Fruit fly (Drosophila melanogaster) whole organism, pupa: ENCODE data around the gene IFT54.

Source experiments
- CG10348 ChIP-seq: fragments of 200-800 bp; sonication (Bioruptor generic); IDR thresholded peaks from 2 replicates; pipeline ENCODE4 v1.3.6; 2022; ENCODE audit warnings: missing biosample characterization, missing genetic modification characterization
- CG12605 ChIP-seq: fragments of 200-800 bp; sonication (Bioruptor generic); IDR thresholded peaks from 2 replicates; pipeline ENCODE4 v1.3.6; 2022; ENCODE audit warnings: missing biosample characterization, missing genetic modification characterization
- CG13204 ChIP-seq: fragments of 200-800 bp; sonication (Bioruptor generic); optimal IDR thresholded peaks from 2 replicates; lab custom pipeline; 2018; ENCODE audit warnings: missing biosample characterization, mild to moderate bottlenecking, missing genetic modification characterization, moderate library complexity
- CG14655 ChIP-seq: fragments of 200-800 bp; sonication (Bioruptor generic); optimal IDR thresholded peaks from 3 replicates; lab custom pipeline; 2017; ENCODE audit warnings: mild to moderate bottlenecking, missing biosample characterization, missing genetic modification reagents, missing genetic modification characterization
- CG15710 ChIP-seq: fragments of 200-800 bp; sonication (Bioruptor generic); optimal IDR thresholded peaks from 2 replicates; lab custom pipeline; 2018; ENCODE audit warnings: missing biosample characterization, mild to moderate bottlenecking, missing genetic modification characterization, moderate library complexity
- CG17806 ChIP-seq: fragments of 200-800 bp; sonication (Bioruptor generic); optimal IDR thresholded peaks from 2 replicates; lab custom pipeline; 2018; ENCODE audit warnings: missing biosample characterization, mild to moderate bottlenecking, missing genetic modification characterization, moderate library complexity
- CG32121 ChIP-seq: fragments of 200-800 bp; sonication (Bioruptor generic); IDR thresholded peaks from 2 replicates; pipeline ENCODE4 v1.3.6; 2022; ENCODE audit warnings: missing biosample characterization, missing genetic modification characterization
- CG34367 ChIP-seq: fragments of 200-800 bp; sonication (Bioruptor generic); optimal IDR thresholded peaks from 2 replicates; lab custom pipeline; 2018; ENCODE audit warnings: missing biosample characterization, mild to moderate bottlenecking, missing genetic modification characterization
- CG4496 ChIP-seq: fragments of 200-800 bp; sonication (Bioruptor generic); IDR thresholded peaks from 3 replicates; pipeline ENCODE4 v1.3.6; 2022; ENCODE audit warnings: missing biosample characterization, missing genetic modification characterization
- CG8159 ChIP-seq: fragments of 200-800 bp; sonication (Bioruptor generic); optimal IDR thresholded peaks from 3 replicates; lab custom pipeline; 2018; ENCODE audit warnings: missing biosample characterization, mild to moderate bottlenecking, missing genetic modification characterization, moderate library complexity
- CG8301 ChIP-seq: fragments of 200-800 bp; sonication (Bioruptor generic); optimal IDR thresholded peaks from 2 replicates; lab custom pipeline; 2018; ENCODE audit warnings: missing biosample characterization, mild to moderate bottlenecking, missing genetic modification characterization
- CG9948 ChIP-seq: fragments of 200-800 bp; sonication (Bioruptor generic); optimal IDR thresholded peaks from 2 replicates; lab custom pipeline; 2018; ENCODE audit warnings: missing biosample characterization, mild to moderate bottlenecking, missing genetic modification characterization, moderate library complexity
- D1 ChIP-seq: fragments of 200-800 bp; sonication (Bioruptor generic); optimal IDR thresholded peaks from 2 replicates; lab custom pipeline; 2018; ENCODE audit warnings: missing biosample characterization, mild to moderate bottlenecking, missing genetic modification characterization, moderate library complexity
- EcR ChIP-seq: fragments of 200-800 bp; sonication (Bioruptor generic); optimal IDR thresholded peaks from 3 replicates; lab custom pipeline; 2019; ENCODE audit warnings: missing biosample characterization, missing genetic modification characterization, mild to moderate bottlenecking, moderate library complexity, missing genetic modification reagents
- Ets98B ChIP-seq: fragments of 200-800 bp; sonication (Bioruptor generic); IDR thresholded peaks from 2 replicates; pipeline ENCODE4 v1.3.6; 2022; ENCODE audit warnings: missing biosample characterization, missing genetic modification characterization
- Pif1A ChIP-seq: fragments of 200-800 bp; sonication (Bioruptor generic); optimal IDR thresholded peaks from 3 replicates; lab custom pipeline; 2016; ENCODE audit warnings: missing biosample characterization, missing genetic modification characterization
- Pif1B ChIP-seq: fragments of 200-800 bp; sonication (Bioruptor generic); optimal IDR thresholded peaks from 3 replicates; lab custom pipeline; 2016; ENCODE audit warnings: missing biosample characterization, missing genetic modification characterization
- Snoo ChIP-seq: fragments of 200-800 bp; sonication (Bioruptor generic); optimal IDR thresholded peaks from 3 replicates; lab custom pipeline; 2017; ENCODE audit warnings: missing biosample characterization, mild to moderate bottlenecking, missing genetic modification characterization, inconsistent platforms
- fd96Ca ChIP-seq: fragments of 200-800 bp; sonication (Bioruptor generic); IDR thresholded peaks from 3 replicates; pipeline ENCODE4 v1.3.6; 2022; ENCODE audit warnings: missing biosample characterization, missing genetic modification characterization
- gl ChIP-seq: fragments of 200-800 bp; sonication (Bioruptor generic); optimal IDR thresholded peaks from 2 replicates; lab custom pipeline; 2018; ENCODE audit warnings: missing biosample characterization, mild to moderate bottlenecking, missing genetic modification characterization
- rn ChIP-seq: fragments of 200-800 bp; sonication (Bioruptor generic); IDR thresholded peaks from 2 replicates; pipeline ENCODE4 v1.3.6; 2022; ENCODE audit warnings: missing biosample characterization, missing genetic modification characterization

Gene IFT54

DNA sequence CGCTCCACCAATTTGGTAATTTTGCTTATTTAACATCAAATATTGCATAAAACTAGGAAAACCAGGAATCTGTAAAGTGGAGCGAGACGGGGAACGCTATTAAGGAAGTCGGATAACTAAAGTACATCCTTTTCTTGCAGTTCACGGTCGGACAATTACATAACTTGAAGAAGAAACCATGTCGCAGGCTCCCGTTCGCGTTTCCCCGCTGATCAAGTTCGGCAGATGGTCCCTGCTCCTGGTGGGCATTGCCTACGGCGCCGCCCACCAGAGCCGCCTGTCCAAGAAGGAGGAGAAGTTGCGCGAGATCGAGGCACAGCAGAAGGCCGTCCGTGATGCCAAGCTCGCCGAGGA is 24.9 kb downstream of the IFT54 start:
- TF ChIP-seq CG8301 (tag; lab: Kevin White, UChicago), result no peak
- TF ChIP-seq CG4496 (GFP tag; lab: Robert Waterston, UW), result no peak
- TF ChIP-seq CG9948, result no peak
- TF ChIP-seq rn (GFP tag; lab: Robert Waterston, UW), result no peak
- TF ChIP-seq CG32121 (GFP tag; lab: Robert Waterston, UW), result no peak
- no peak for TF ChIP-seq Ets98B (GFP tag; lab: Robert Waterston, UW)

DNA sequence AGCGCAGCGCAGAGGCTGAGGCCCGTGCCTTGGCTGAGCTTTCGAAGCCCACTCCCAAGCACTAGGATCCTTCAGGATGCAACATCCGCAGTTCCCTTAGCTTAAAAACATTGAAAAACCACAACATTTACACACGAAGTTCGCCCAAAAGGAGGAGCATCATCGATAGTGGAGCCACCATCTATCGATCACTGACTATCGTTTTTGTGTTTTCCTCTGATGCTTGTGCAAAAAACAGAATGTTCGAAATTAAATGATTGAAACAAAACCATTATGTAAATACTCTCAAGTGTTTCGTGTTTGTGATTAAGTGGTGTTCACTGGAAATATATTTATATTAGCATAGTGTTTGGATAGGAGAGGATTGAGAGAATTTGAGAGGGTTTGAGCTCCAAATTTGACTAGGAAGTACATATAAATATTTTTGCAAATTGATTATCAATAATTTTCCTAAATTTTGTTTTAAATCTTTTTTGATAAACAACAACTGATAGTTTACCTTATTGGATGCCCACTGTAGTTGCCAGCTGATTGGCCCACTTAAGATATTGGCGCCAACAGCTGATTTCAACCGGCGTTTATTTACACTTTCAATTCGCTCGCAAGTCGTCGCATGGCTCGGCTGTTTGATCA is 25.4 kb downstream of the IFT54 start, which contains the start of gene spn-B:
Gene spn-B (plus strand): TSS at position 580 of the 633 bp plus-strand sequence.
- no peak for TF ChIP-seq Pif1A (GFP tag; lab: Kevin White, UChicago)
- TF ChIP-seq CG14655 (GFP tag; lab: Kevin White, UChicago), result no peak
- TF ChIP-seq CG12605 (GFP tag; lab: Robert Waterston, UW), result peak; percentile 62
- TF ChIP-seq CG4496 (GFP tag; lab: Robert Waterston, UW), result peak; percentile 80
- peak; percentile 65 for TF ChIP-seq CG15710 (tag; lab: Kevin White, UChicago)
- TF ChIP-seq Ets98B (GFP tag; lab: Robert Waterston, UW), result peak; percentile 77
- peak; percentile 72; the same call in 1 of the 2 replicates for TF ChIP-seq CG32121 (GFP tag; lab: Robert Waterston, UW)
- TF ChIP-seq CG17806 (tag; lab: Kevin White, UChicago), result peak; percentile 74
- peak; percentile 85 for TF ChIP-seq Snoo
- TF ChIP-seq CG8159, result peak; percentile 72
- no peak; the same call in 1 of the 2 replicates for TF ChIP-seq rn (GFP tag; lab: Robert Waterston, UW)
- no peak for TF ChIP-seq CG13204 (GFP tag; lab: Kevin White, UChicago)
- peak; percentile 76 for TF ChIP-seq CG8301 (tag; lab: Kevin White, UChicago)
- TF ChIP-seq CG34367 (tag; lab: Kevin White, UChicago), result peak; percentile 67
- peak; percentile 73 for TF ChIP-seq CG9948
- no peak for TF ChIP-seq gl (tag; lab: Kevin White, UChicago)
- peak; percentile 56; the same call in 2 of the 3 replicates for TF ChIP-seq fd96Ca
- TF ChIP-seq CG10348 (GFP tag; lab: Robert Waterston, UW), result no peak
- TF ChIP-seq EcR (GFP tag; lab: Kevin White, UChicago), result no peak
- no peak for TF ChIP-seq D1 (tag; lab: Kevin White, UChicago)
- peak; percentile 69 for TF ChIP-seq Pif1B (GFP tag; lab: Kevin White, UChicago)
- TF ChIP-seq, all 21 proteins: peak for 13

DNA sequence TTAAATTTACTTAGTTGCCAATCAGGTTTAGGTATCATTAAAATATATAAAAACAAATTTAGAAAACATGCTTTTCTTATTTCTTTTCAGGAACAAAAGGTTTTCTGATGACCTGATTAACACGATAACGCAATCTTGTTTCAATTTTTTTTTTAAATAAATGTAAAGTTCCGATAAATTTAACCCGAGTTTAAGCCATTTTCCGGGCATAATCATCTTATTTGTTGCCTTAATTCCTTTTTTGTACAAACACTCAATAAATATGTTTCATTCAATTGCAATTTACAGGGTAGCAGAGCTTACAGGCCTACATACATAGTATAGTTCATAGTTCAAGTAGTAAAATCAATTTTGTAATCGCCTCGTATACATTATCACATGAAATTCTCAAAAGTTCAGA is 27.3 kb downstream of the IFT54 start:
- no peak for TF ChIP-seq CG17806 (tag; lab: Kevin White, UChicago)
- TF ChIP-seq CG12605 (GFP tag; lab: Robert Waterston, UW), result no peak
- no peak for TF ChIP-seq CG32121 (GFP tag; lab: Robert Waterston, UW)
- TF ChIP-seq CG34367 (tag; lab: Kevin White, UChicago), result no peak
- TF ChIP-seq CG13204 (GFP tag; lab: Kevin White, UChicago), result no peak
- TF ChIP-seq fd96Ca, result no peak
- no peak for TF ChIP-seq Ets98B (GFP tag; lab: Robert Waterston, UW)
- TF ChIP-seq CG8301 (tag; lab: Kevin White, UChicago), result no peak
- TF ChIP-seq rn (GFP tag; lab: Robert Waterston, UW), result no peak
- no peak for TF ChIP-seq Pif1B (GFP tag; lab: Kevin White, UChicago)

DNA sequence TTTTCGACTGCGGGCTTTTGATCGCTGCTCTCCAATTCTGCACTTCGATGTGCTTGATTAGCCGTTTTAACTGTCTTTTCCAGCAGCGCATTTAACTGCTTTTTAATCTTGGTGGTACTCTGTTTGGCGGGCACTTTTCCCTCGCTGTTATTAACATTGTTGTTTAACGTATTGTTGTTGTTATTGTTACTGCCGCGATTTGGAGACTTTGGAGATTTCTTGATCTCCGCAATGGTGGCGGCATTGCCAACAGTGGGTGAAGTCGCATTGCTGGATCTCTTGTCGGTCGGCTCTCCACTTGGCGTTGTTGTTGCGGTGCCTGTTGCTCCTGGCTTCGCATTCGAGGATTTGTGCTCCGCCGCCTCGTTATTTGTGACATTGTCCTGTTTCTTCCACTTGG is 28.4 kb downstream of the IFT54 start:
- no peak for TF ChIP-seq gl (tag; lab: Kevin White, UChicago)

DNA sequence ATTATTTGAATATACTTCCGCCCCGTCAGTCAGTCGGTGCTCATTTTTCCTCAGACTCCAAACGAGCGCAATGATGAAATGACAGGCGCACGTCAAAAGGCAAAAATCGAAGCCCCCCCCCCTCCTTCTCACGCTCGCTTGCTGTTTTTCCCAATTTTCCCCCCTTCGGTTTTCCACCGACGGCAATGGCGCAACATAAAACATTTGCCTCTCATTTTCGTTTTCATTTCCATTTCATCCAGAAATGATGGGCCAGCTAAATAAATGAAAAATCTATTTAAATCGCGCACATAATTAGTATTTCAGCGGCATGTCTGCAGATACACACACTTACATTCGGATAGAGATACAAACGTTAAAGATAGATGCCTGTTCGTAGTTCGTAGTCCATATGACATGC is 29.2 kb downstream of the IFT54 start:
- TF ChIP-seq Ets98B (GFP tag; lab: Robert Waterston, UW) (no peak), CG15710 (tag; lab: Kevin White, UChicago) (no peak), CG17806 (tag; lab: Kevin White, UChicago) (no peak), CG13204 (GFP tag; lab: Kevin White, UChicago) (no peak)

DNA sequence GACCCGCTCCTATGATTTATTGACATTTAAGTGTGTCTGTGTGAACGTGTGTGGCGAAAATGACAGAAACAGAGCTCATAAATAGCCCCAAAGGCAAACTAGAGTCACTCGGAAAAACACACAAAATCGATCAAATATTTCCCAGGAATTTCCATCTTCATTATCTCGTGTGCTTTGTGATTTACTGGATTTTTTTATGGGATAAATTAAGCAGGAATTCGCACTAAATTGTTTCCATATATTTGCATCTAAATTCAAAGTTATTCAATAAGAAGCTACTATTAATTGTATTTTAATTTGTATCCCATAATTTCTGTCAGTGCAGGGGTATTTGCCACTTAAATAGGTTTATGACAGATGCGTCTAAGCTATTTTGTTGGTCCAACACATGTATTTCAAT is 30.5 kb downstream of the IFT54 start:
- TF ChIP-seq CG10348 (GFP tag; lab: Robert Waterston, UW), result no peak
- TF ChIP-seq CG14655 (GFP tag; lab: Kevin White, UChicago), result peak; percentile 1

DNA sequence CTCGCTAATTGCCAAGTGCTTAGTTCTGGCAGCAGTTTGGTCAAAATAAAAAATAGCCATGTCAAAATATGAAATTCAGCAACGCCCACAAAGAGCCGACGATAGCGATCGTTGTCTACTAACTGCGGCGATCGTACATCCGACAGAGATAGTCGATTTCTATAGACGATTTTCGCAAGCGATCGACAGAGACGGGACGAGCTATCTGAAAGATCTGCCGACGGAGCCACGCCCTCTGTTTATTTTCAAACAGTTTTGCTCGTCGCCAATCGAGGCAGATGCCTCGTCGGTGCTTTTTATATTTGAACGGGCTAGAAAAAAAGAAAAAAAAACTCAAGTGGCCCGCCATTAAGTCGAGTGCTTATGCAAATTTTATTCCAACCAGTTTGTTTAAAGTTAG is 33.3 kb downstream of the IFT54 start:
- TF ChIP-seq CG4496 (GFP tag; lab: Robert Waterston, UW) (0 out of 3 replicates have a peak, but pooled peaks have one; percentile 8), gl (tag; lab: Kevin White, UChicago) (no peak)
